Worm (Caenorhabditis elegans): ENCODE measurements around the gene F32D8.5.

DNA sequence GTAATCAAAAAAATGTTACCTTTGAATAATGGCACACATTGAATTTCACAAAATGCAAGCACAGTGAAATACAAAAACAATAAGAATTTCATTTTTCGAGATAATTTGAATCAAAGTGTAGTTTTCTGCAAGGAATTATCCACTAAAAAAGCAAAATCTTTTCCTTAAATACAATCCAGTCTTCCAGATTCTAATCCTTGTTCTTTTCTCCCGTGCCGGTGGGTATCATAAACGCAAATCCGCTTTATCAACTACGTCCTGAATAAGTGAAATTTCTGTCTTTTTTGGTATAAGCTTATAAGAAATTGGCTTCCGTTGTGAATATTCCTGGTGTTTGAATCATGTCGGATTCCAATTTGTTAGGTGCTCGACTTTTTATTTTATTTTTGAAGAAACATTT lies 6.4 kb upstream of the F32D8.5 start:
- TF ChIP-seq ama-1 (optimal IDR thresholded peaks at IDR 0.05): no peak
- no peak for TF ChIP-seq mdl-1 (tag; optimal IDR thresholded peaks at IDR 0.05)
- no peak for TF ChIP-seq ztf-11 (tag; optimal IDR thresholded peaks at IDR 0.05)
- TF ChIP-seq lin-35 (GFP tag; optimal IDR thresholded peaks at IDR 0.05): no peak
- TF ChIP-seq vab-15 (tag; optimal IDR thresholded peaks at IDR 0.05): no peak
- TF ChIP-seq alr-1 (tag; optimal IDR thresholded peaks at IDR 0.05; ENCODE audit: borderline replicate concordance): no peak
- TF ChIP-seq ztf-4 (tag; optimal IDR thresholded peaks at IDR 0.05): no peak
- no peak for TF ChIP-seq zag-1 (tag; optimal IDR thresholded peaks at IDR 0.05)
- TF ChIP-seq pqm-1 (tag; optimal IDR thresholded peaks at IDR 0.05): no peak
- no peak for TF ChIP-seq nhr-76 (tag; optimal IDR thresholded peaks at IDR 0.05)
- TF ChIP-seq nhr-11 (tag; optimal IDR thresholded peaks at IDR 0.05): no peak
- TF ChIP-seq tlp-1 (tag; optimal IDR thresholded peaks at IDR 0.05): no peak
- TF ChIP-seq aly-2 (tag; optimal IDR thresholded peaks at IDR 0.05): peak; percentile 48
- TF ChIP-seq ceh-82 (tag; optimal IDR thresholded peaks at IDR 0.05): no peak
